Fruit fly (Drosophila melanogaster): ENCODE measurements around the gene CG13284.

The CG13284 gene

DNA sequence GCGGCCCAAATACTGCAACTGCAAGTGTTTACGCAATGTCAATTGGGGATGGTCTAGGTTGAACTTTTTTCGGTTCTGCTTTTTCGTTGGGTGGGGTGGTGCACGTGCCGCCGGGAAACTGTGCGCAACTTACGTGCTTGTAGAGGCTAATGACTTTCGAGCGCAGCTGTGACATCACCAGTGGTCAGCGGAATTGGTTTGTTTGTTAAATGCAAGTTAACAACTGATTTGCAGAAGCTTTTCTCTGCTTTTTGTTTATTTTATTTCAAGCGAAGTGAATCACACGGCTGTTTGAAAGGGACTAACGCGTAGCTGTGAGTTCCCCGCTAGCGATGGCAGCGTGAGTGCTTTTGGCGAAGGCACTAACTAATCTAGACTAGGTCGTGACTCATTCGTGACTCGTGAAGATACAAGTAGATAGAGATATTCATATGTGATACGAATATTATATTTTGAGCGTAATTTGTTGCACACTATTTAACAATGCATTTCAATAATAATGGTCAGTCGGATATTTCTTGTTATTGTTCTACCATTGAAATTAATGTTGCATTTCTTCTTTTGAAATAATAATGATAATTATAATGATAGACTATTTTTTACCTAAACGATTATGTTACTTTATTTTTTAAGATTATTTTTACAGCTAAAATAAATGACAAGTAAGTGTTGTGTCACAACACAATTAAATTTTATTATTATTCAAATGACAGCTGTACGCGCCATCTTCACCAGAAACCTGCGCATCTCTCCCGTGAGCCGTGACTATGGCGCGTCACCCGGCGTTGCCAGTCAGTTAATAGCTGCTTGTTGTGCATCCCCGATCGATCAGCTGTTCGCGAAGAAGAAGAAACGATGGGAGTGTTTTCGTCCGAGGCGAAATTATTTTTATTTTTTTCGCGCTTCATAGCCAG lies 39.4 kb upstream of the CG13284 start, which contains the start of the genes osi and tweek (continued):
- no peak for TF ChIP-seq CG1621 (tag; optimal IDR thresholded peaks at IDR 0.05)
- peak; percentile 54 for TF ChIP-seq cyc (GFP tag; optimal IDR thresholded peaks at IDR 0.05)
- no peak for TF ChIP-seq Hr38 (GFP tag; optimal IDR thresholded peaks at IDR 0.05)
- peak; percentile 24 for TF ChIP-seq Lpt (GFP tag; optimal IDR thresholded peaks at IDR 0.05)
- no peak for TF ChIP-seq salr (GFP tag; optimal IDR thresholded peaks at IDR 0.05)
- TF ChIP-seq net (GFP tag; optimal IDR thresholded peaks at IDR 0.05), result no peak
- no peak for TF ChIP-seq CG11902 (GFP tag; optimal IDR thresholded peaks at IDR 0.05)
- peak; percentile 72 for TF ChIP-seq vri (GFP tag; optimal IDR thresholded peaks at IDR 0.05)
- peak; percentile 66 for TF ChIP-seq lz (GFP tag; optimal IDR thresholded peaks at IDR 0.05)
- no peak for TF ChIP-seq CG6808 (GFP tag; optimal IDR thresholded peaks at IDR 0.05)

DNA sequence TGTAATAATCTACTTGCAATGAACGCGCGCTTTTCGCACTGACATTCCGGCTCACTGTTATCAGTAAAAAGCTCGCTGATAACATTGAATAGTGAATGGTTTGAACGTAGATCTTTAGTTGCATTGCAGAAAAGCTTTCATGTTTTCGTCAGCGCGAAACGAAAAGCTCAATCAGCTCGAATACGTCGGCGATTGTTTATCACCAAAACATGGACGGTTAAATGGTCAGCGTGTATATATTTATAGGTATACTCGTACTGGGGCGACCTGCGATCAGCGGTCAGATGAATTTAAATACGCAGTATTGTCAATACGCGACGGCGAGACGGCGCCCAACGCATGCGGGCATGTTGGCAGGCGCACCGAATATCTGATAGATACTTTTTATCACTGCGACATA lies 37.9 kb upstream of the CG13284 start:
- peak; percentile 92 for TF ChIP-seq svp (GFP tag)
- TF ChIP-seq vri (GFP tag; optimal IDR thresholded peaks at IDR 0.05), result peak; percentile 32
- no peak for TF ChIP-seq CG10631 (GFP tag; optimal IDR thresholded peaks at IDR 0.05)
- no peak for TF ChIP-seq CG8319 (GFP tag; optimal IDR thresholded peaks at IDR 0.05)
- peak; percentile 25 for TF ChIP-seq CG16779 (tag; optimal IDR thresholded peaks at IDR 0.05)

DNA sequence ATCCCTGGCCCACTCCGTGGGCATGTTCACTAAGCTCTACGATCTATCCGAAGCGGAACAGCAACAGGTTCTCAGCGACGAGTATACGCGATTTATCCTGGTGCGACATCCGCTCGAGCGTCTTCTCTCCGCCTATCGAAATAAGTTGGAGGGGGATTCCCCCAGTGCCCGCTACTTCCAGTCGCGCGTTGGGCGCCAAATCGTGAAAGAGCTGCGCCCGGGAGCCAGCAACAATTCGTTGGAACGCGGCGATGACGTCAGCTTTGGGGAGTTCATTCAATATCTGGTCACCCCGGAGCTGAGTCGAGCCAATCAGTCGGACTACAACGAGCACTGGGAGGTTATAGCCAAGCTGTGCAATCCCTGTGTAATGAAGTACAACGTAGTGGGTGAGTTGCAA lies 36.8 kb upstream of the CG13284 start:
- TF ChIP-seq Eip78C (GFP tag) (no peak), achi (GFP tag; optimal IDR thresholded peaks at IDR 0.05) (no peak), Sox15 (GFP tag; optimal IDR thresholded peaks at IDR 0.05) (no peak), OdsH (GFP tag; optimal IDR thresholded peaks at IDR 0.05) (no peak), cyc (GFP tag; optimal IDR thresholded peaks at IDR 0.05) (no peak), CG8632 (GFP tag; optimal IDR thresholded peaks at IDR 0.05) (no peak), CG11294 (GFP tag; IDR thresholded peaks at IDR 0.05) (no peak)

DNA sequence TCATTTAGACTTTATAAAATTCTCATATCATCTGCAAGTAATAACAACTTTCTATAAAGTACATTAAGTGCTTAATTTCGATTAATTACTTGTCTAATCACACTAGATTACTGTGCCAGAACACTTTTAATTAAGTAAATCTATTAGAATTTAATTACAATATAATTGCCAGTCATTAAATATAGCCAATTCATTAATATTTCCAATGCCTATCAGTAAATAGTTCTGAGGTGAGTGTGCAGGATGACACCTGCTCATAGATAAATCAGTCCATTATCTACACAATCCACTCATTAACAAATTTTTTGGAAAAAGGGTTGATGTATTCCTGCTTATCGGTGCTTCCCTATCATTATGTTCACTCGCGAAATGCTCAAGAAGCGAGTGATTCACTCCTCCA lies 36.2 kb upstream of the CG13284 start:
- TF ChIP-seq Hr4 (GFP tag; optimal IDR thresholded peaks at IDR 0.05) (no peak), svp (GFP tag) (peak; percentile 33), Blimp-1 (GFP tag; optimal IDR thresholded peaks at IDR 0.05) (no peak), spab (GFP tag; optimal IDR thresholded peaks at IDR 0.05) (no peak), CG8632 (GFP tag; optimal IDR thresholded peaks at IDR 0.05) (no peak)

DNA sequence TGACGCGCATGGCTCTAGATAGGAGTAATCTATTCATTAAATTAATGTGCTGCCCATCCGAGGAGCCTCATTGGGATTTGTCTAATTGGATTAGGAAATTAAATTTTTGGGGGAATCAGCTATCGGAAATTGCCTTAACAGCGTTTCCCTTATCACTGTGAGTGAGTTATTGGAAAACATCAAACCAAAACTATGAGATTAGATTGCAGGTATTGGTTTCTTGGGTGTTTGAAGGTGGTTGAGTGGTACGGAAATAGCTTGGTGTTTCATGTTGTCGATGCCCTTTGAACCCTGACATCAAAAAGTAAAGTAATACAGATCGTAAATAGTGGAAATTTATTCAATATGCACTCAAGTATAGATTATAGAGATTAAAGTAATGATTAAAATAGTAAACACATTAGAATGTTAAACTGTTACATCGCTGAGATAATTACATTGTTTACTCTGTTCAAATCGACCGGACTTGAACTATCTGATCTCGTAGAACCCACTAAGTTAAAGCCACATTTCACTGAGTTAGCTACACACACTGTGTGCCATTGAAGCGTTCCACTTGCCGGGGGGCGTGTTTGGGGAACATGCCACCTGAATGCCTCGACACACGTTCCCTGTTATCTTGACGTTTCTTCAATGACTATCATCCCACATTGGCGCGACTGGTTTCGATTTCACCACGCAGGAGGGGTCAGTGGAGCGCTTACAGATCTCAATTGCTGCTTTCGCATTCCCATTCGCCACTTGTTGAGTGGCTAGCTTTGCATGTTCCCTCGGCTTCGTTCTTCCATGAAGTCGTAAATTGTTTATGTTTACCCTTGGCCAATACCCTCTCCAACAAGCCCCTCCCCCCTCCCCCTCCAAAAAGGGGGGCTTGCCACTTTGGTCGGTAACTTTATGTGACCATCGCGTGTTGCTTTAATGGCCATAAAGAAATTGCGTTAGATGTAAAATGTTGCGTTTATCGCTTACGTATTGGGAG lies 34.6 kb upstream of the CG13284 start:
- TF ChIP-seq dsx (GFP tag; optimal IDR thresholded peaks at IDR 0.05; ENCODE audit: poor library complexity, severe bottlenecking) (peak; percentile 28), CG7368 (GFP tag; optimal IDR thresholded peaks at IDR 0.05) (no peak), CG34406 (GFP tag; optimal IDR thresholded peaks at IDR 0.05) (no peak), CG6163 (GFP tag; IDR thresholded peaks at IDR 0.05) (0 out of 3 replicates have a peak, but pooled peaks have one; percentile 7), pdm3 (GFP tag; optimal IDR thresholded peaks at IDR 0.05) (no peak), achi (GFP tag; optimal IDR thresholded peaks at IDR 0.05) (no peak), ss (GFP tag; optimal IDR thresholded peaks at IDR 0.05) (peak in 1 of 2 experiments; percentile 66), dac (GFP tag; optimal IDR thresholded peaks at IDR 0.05) (no peak), CG9139 (GFP tag; optimal IDR thresholded peaks at IDR 0.05) (no peak), Eip75B (GFP tag; optimal IDR thresholded peaks at IDR 0.05) (no peak), fkh (GFP tag; optimal IDR thresholded peaks at IDR 0.05) (peak; percentile 54), svp (GFP tag) (peak; percentile 17), Eip78C (GFP tag) (peak; percentile 37), CG6276 (GFP tag; optimal IDR thresholded peaks at IDR 0.05) (no peak), CG4318 (GFP tag; optimal IDR thresholded peaks at IDR 0.05) (no peak), Hr39 (GFP tag; optimal IDR thresholded peaks at IDR 0.05) (no peak), CG3032 (tag; optimal IDR thresholded peaks at IDR 0.05) (no peak), Lpt (GFP tag; optimal IDR thresholded peaks at IDR 0.05) (peak; percentile 25), lz (GFP tag; optimal IDR thresholded peaks at IDR 0.05) (no peak), CG8632 (GFP tag; optimal IDR thresholded peaks at IDR 0.05) (no peak), CG6792 (GFP tag; optimal IDR thresholded peaks at IDR 0.05) (no peak), CG11294 (GFP tag; IDR thresholded peaks at IDR 0.05) (no peak), Ets96B (tag; optimal IDR thresholded peaks at IDR 0.05) (no peak), CG32006 (GFP tag; optimal IDR thresholded peaks at IDR 0.05) (no peak)
